Fruit fly (Drosophila melanogaster): ENCODE measurements around the gene AOX3.
A peak's percentile ranks its signal among the peaks of the same experiment; 100 is the strongest.

The AOX3 gene

DNA sequence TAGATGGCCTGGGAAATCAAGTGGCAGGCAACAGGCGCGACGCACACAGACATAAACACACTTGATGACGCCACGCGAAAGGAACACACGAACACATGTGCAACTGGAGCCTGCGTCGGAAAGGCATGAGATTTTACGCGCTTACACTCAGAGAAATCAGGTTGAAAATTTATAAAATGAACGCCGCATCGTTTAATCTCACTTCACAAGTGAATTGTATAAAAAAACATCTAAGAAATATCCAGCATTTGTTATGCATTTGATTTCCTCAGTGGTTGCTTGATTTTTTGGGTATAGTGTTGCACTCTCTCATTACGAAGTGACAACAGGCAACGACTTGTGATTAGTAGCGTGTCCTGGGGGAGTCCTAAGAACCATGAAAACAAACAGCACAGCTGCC lies 39.5 kb upstream of the AOX3 start:
- TF ChIP-seq da (GFP tag; optimal IDR thresholded peaks at IDR 0.05) (no peak), CG17361 (GFP tag; IDR thresholded peaks at IDR 0.05) (0 out of 3 replicates have a peak, but pooled peaks have one; percentile 10), vvl (GFP tag; IDR thresholded peaks at IDR 0.05) (0 out of 2 replicates have a peak, but pooled peaks have one; percentile 19), fd102C (GFP tag; optimal IDR thresholded peaks at IDR 0.05) (peak; percentile 31), CG10267 (tag; optimal IDR thresholded peaks at IDR 0.05) (peak; percentile 27), prd (optimal IDR thresholded peaks at IDR 0.05) (no peak), prd (GFP tag; IDR thresholded peaks at IDR 0.05) (peak; percentile 55; the same call in 1 of the 3 replicates), CG18262 (tag; optimal IDR thresholded peaks at IDR 0.05) (peak; percentile 3), Kr (GFP tag; optimal IDR thresholded peaks at IDR 0.05) (peak; percentile 51), CG8924 (tag; optimal IDR thresholded peaks at IDR 0.05) (peak; percentile 24), ara (GFP tag; IDR thresholded peaks at IDR 0.05) (0 out of 2 replicates have a peak, but pooled peaks have one; percentile 40), CG8765 (GFP tag; IDR thresholded peaks at IDR 0.05) (peak; percentile 43; the same call in 1 of the 2 replicates), zen (tag; optimal IDR thresholded peaks at IDR 0.05) (peak; percentile 10), vnd (GFP tag; IDR thresholded peaks at IDR 0.05; ENCODE audit: partially characterized antibody) (no peak), Hey (tag; optimal IDR thresholded peaks at IDR 0.05) (no peak), row (GFP tag; IDR thresholded peaks at IDR 0.05) (peak; percentile 62), CG17328 (GFP tag; IDR thresholded peaks at IDR 0.05) (peak; percentile 43; the same call in 1 of the 2 replicates), CG10979 (tag; optimal IDR thresholded peaks at IDR 0.05) (peak; percentile 47), CG2712 (tag; optimal IDR thresholded peaks at IDR 0.05) (peak; percentile 56), CG13775 (GFP tag; optimal IDR thresholded peaks at IDR 0.05) (peak; percentile 2), dmrt11E (tag; optimal IDR thresholded peaks at IDR 0.05) (peak; percentile 92), CG10959 (GFP tag; IDR thresholded peaks at IDR 0.05) (peak; percentile 60), CrebB (tag; optimal IDR thresholded peaks at IDR 0.05) (no peak), CG14014 (GFP tag; IDR thresholded peaks at IDR 0.05) (no peak), CG7372 (GFP tag; IDR thresholded peaks at IDR 0.05) (no peak), CG12391 (tag; optimal IDR thresholded peaks at IDR 0.05) (peak; percentile 34), CG17829 (tag; optimal IDR thresholded peaks at IDR 0.05) (peak; percentile 54), Xrp1 (GFP tag; IDR thresholded peaks at IDR 0.05) (peak; percentile 50; the same call in 1 of the 2 replicates), sens (GFP tag) (peak; percentile 83), CG33557 (GFP tag; optimal IDR thresholded peaks at IDR 0.05) (peak; percentile 39), twi (tag; optimal IDR thresholded peaks at IDR 0.05) (peak; percentile 93), CG15696 (tag; optimal IDR thresholded peaks at IDR 0.05) (peak; percentile 84), CG16815 (GFP tag; optimal IDR thresholded peaks at IDR 0.05) (peak; percentile 1), lola (GFP tag; optimal IDR thresholded peaks at IDR 0.05) (peak in 1 of 3 experiments; percentile 15), CG9727 (GFP tag; optimal IDR thresholded peaks at IDR 0.05) (peak; percentile 43), kah (GFP tag; optimal IDR thresholded peaks at IDR 0.05) (peak; percentile 18), zf30C (GFP tag; optimal IDR thresholded peaks at IDR 0.05) (peak; percentile 94), Six4 (GFP tag; optimal IDR thresholded peaks at IDR 0.05) (peak; percentile 67), NC2β (GFP tag; optimal IDR thresholded peaks at IDR 0.05) (no peak), chif (GFP tag; optimal IDR thresholded peaks at IDR 0.05) (peak in 1 of 2 experiments; percentile 35), nom (GFP tag; optimal IDR thresholded peaks at IDR 0.05) (no peak), Mad (GFP tag; optimal IDR thresholded peaks at IDR 0.05) (no peak), CG6689 (GFP tag; IDR thresholded peaks at IDR 0.05) (0 out of 2 replicates have a peak, but pooled peaks have one; percentile 7), Med (GFP tag) (peak; percentile 64), gem (tag; optimal IDR thresholded peaks at IDR 0.05) (peak; percentile 19), cg (GFP tag; optimal IDR thresholded peaks at IDR 0.05) (peak; percentile 36), schlank (tag; optimal IDR thresholded peaks at IDR 0.05) (no peak), CG34376 (GFP tag; optimal IDR thresholded peaks at IDR 0.05) (no peak), zfh1 (GFP tag; IDR thresholded peaks at IDR 0.05) (peak; percentile 58; the same call in 2 of the 3 replicates), CG4404 (GFP tag; IDR thresholded peaks at IDR 0.05) (peak; percentile 65)
